Worm (Caenorhabditis elegans) whole organism, dauer: Measurements from ENCODE around the gene ZK1067.4.

ENCODE experiments used
- unc-62 ChIP-seq: sonication (generic microtip); optimal IDR thresholded peaks from 2 replicates; lab custom pipeline; 2017; ENCODE audit warnings: missing biosample characterization, missing genetic modification reagents, missing genetic modification characterization

Gene ZK1067.4

DNA sequence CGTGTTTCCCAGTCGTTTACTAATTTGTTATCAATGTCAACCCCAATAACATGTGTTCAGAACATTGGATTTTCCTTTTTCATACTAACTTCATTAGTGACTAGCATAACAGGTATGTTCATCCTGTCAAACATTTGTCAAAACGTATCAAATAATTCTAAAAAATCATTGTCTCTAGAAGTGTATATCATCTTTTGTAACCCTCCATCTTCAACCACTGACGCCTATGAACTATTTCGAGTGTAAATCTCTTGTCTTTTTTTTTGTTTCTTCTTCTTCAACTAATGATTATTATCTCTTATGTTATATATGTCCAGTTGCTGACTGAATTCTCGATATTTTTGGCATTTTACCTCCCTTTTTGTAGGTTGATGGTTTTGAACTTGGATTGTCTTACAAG, 27.5 kb downstream of the ZK1067.4 start:
- TF ChIP-seq unc-62 = no peak

DNA sequence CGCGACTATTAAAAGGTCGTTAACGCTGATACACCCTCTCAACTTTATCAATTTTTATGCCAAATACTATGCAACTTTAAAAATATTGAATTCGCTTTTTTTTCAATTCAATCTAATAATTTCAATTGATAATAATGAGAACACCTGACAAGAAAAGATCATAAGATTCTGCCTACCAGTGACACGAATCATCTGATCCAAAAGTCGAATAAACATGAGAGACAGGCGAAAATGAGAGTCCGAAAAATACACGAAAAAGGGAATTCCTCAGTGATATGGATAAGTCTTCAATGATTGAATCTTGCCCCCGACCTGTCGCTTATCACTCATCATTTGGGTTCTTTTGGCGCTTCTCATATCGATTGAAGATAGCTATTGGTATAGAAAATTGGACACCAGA, 31.4 kb downstream of the ZK1067.4 start:
- no peak for TF ChIP-seq unc-62

DNA sequence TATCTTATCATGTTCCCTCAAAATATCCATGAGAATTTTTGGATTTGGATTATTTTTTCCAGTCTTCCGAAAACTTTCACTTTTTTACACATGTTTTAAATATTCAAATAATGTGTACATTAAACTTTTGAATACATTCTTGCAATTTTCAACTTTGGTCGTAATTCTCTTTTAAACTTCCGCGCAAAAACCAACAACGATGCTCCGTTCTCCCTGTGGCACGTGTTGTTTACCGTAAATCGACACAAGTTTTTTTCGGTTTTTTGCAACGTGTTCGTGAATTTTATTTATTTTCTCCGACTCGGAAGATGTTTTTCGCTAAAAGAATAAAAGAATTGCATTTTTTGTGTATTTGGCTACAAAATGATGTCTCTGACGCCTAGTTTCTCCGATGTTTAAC, 32.6 kb downstream of the ZK1067.4 start:
- no peak for TF ChIP-seq unc-62

DNA sequence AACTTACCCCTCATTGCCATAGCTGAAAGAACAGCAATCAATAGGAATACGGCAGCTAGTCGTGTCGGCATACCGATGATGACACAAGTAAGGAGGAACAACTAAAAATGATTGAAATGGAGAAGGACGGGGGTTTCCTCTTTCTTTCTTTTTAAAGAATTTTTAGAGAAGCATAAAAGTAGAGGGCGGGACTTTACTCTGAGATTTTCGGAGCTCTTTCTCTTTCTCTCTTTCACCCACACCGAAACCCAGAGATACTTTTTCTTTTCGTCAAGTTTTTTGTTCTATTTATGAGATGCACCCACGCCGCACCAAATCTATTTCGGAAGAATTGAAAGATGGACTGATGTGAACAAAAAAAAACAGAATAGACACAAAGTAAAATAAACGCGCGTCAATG, 36.5 kb downstream of the ZK1067.4 start, which contains the start of gene T26C5.5:
TSS of gene T26C5.5 (minus strand) at position 101 of the 400 bp plus-strand sequence.
- TF ChIP-seq unc-62 = no peak

DNA sequence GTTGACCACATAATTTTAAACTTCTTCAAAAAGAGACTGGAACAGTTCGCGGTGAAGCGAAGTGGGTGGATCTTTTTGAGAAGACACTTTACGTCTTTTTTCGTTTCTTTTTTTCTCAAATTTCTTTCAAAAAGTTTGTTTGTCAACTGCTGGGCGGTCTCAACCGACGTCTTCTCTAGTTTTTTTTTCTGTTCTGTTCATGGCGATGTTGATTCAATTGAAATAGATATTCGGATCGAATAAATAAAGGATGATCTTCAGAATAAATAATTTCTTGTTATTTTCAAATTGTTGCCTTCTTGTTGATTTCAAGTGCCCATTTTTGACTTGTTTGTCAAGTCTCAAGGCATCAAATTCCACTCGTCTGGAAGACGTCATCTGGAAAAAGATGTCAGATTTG, 40.2 kb downstream of the ZK1067.4 start, which contains the start of gene T26C5.4:
TSS of gene T26C5.4 (minus strand) at position 101 of the 400 bp plus-strand sequence.
- TF ChIP-seq unc-62 = no peak

DNA sequence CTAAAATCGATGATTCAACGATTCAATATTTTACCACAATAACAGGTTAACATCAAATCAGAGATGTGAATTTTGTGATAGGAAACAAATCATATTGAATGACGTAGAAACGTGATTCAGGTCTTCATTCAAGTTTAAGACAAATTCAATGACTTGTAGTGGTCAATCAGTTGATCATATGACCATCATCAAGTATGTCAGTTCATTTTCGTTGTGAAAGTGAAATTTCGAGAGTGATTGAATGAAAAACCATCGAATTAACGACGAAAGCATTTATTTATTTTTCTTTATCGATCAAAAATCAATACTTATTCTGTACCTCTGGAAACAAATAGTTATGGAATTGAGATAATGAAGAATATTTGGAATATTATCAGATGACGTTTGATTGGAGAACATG, 41.4 kb downstream of the ZK1067.4 start:
- TF ChIP-seq unc-62 = no peak

DNA sequence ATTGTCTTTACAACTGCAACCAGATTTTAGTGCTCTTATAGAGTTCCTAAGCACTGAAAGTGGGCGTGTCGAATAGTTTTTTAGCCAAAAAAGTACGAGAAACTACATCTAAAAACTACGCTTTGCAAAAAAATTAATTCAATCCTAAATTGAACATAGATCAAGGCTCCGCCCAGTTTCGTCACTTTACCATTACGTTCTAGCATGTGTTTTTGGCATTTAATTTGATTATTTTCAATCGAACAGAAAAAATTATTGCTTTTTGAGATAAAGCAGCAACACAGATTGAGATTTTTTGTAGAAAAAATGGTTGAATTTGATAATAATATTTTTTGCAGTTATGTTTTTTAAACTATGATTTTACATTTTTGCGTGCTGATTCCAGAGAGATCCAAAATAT, 44.0 kb downstream of the ZK1067.4 start, which contains the start of gene nlp-82:
TSS of gene nlp-82 (minus strand) at position 101 of the 400 bp plus-strand sequence.
- TF ChIP-seq unc-62 = no peak

DNA sequence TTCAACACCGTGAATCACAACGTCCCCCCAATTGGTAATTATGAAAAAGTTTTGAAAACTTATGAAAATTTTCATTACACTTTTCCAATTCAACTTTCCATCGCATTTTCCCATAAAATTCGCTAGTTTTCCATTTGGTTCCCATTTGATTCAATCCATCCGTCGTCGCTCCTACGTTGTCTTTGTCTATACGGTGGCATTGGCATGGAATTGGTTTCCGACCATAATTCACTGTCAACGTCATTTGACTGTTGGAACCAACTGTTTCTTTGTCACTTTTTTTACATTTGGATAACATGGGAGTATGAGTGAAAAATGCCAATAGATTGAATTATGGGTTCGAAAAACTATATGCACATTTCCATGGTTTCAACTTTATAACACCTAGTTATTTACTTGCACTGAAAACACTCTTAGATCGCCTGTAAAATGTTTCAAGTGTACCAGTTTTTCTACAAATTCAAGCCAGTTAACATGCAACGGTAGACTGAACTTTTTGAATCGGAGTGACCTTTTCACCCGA, 47.9 kb downstream of the ZK1067.4 start:
- TF ChIP-seq unc-62 = no peak

DNA sequence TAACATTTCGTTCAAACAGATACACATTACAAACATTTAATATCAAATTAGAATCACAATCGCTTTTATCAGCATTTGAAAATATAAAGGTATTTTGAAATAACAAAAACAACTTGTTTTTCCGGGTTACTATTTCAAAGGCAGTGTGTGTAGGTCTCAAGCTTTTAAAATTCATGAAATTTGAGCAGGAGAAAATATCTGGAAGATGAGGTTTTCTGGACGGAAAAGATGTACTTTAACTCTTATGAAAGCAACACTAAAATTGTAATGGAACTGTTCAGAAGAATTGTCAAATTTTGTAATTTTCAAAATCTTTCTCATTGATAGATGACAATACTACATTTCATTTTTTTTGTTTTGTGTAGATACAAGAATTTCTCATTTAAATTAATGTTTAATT, 48.4 kb downstream of the ZK1067.4 start:
- no peak for TF ChIP-seq unc-62

DNA sequence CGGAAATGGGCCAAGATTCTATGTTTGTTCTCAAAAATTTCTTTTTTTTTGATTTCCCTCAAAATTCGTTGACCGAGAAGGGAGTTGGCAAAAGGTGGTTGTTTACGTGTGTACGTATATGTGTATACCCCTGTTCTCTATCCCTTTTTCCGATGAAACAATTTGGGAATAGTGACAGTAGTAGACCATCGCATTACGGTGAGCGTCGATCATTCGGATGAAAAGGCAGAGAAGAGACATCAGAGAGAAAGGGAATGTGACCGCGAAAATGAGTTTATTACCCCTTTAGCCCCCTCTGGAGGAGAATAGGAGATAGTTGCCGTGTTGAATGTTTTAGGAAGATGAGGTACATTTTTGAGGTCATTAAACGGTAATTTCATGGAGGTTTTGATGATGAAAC, 49.9 kb downstream of the ZK1067.4 start:
- TF ChIP-seq unc-62 = no peak

DNA sequence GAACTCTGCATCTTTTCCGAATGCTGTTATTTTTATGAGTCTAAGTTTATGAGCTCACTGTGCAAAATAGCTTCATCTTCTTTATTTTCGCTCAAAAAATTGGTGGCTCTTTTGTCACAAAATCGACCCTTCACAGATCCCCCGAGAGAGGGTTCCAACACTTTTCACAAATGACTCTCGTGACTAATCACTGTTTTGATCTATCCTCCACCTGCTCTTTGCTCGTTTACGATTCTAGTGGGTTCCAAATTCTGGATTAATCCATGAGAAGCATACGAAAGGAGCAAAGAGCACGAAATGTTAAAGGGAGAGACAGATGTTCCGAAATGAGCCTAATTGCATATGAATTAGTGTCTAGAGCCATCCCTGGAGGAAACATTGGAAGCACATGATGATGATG, 51.2 kb downstream of the ZK1067.4 start:
- TF ChIP-seq unc-62 = no peak

DNA sequence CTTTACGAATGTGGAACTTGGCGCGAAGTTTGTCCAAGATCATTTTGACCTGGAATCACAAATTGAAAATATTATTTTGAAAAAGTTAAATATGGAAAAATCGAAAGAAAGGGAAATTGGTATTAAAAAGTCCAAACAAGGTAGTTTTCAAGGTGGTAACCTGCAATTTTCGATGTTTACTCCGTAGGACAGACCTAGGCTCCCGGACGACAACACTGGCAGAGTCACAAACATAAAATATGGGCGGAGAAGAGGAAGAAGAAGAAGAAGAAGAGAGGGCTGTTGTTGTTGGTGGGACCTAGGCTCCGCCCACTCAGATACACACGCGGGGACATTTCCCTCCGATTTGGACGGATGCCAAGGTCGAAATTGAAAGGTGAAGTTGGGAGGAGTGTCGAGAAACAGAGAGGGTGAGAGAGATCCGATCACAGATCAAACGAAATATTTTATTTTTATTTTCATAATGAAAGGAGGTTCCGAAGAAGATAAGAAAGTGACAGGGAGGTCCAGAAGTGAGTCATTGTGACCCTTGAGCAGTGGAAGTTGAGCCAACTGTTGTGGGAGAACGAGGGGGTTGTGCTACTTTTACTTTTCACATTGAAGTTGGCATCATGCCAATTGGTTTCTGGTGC, 51.9 kb downstream of the ZK1067.4 start, which contains the start of gene aqp-2:
TSS of gene aqp-2 (minus strand) at position 51 of the 632 bp plus-strand sequence.
- TF ChIP-seq unc-62 = no peak
